Worm (Caenorhabditis elegans) whole organism, early embryonic: ENCODE measurements around the gene nhr-159.

Source experiments
- ama-1 ChIP-seq: fragments of 150-350 bp; optimal IDR thresholded peaks from 2 replicates; lab custom pipeline; 2014
- flt-1 ChIP-seq: fragments of 200-800 bp; sonication (Bioruptor generic); IDR thresholded peaks from 2 replicates; pipeline ENCODE4 v1.3.6; 2022; ENCODE audit warnings: missing genetic modification characterization, missing compliant biosample characterization
- tbx-11 ChIP-seq: fragments of 200-800 bp; sonication (Bioruptor generic); IDR thresholded peaks from 2 replicates; pipeline ENCODE4 v1.3.6; 2022; ENCODE audit warnings: missing genetic modification characterization, missing compliant biosample characterization

DNA sequence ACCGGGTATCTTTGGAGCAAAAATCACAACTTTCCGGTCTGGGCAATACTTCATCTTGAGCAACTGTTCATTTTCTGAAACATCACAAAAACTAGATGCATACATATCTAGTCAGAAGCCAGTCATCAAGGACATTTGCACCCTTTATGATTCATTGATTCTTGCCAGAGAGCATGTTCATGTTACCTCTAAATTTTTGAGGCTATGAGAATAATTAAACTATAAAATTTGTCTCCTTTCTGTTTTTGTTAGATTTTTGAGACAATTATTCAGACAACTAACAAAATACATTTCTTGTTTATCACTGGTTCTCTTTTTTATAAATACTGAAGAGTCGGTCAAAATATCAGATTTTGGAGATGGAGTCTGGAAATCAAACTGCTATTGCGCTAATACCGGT, 38.4 kb upstream of the nhr-159 start, which contains the start of gene srx-67:
- TF ChIP-seq flt-1 (no peak), ama-1 (lab: Kevin White, UChicago) (no peak), tbx-11 (GFP tag; lab: Robert Waterston, UW) (no peak)
